Worm (Caenorhabditis elegans) whole organism, young adult: ENCODE results near the gene F17C11.6.
A peak's percentile ranks its signal among the peaks of the same experiment; 100 is the strongest.

Experiments used
- B0261.1 ChIP-seq: sonication (generic microtip); optimal IDR thresholded peaks from 2 replicates; lab custom pipeline; 2016; ENCODE audit warnings: mild to moderate bottlenecking, missing genetic modification characterization, moderate library complexity, missing compliant biosample characterization
- C06A6.2 ChIP-seq: fragments of 200-800 bp; sonication (Bioruptor generic); conservative IDR thresholded peaks from 2 replicates; pipeline ENCODE4 v1.3.6; 2022; ENCODE audit warnings: missing genetic modification characterization, missing compliant biosample characterization
- F37B4.10 ChIP-seq: fragments of 200-800 bp; sonication (Bioruptor generic); IDR thresholded peaks from 2 replicates; pipeline ENCODE4 v1.3.6; 2022; ENCODE audit warnings: missing genetic modification characterization, missing compliant biosample characterization
- F49E8.2 ChIP-seq: sonication (generic microtip); optimal IDR thresholded peaks from 3 replicates; lab custom pipeline; 2017; ENCODE audit warnings: missing genetic modification characterization, mild to moderate bottlenecking, missing compliant biosample characterization, antibody characterized with exemption, moderate library complexity; ENCODE audit not compliant: insufficient read depth
- F52B5.7 ChIP-seq: sonication (generic microtip); optimal IDR thresholded peaks from 2 replicates; lab custom pipeline; 2016; ENCODE audit warnings: mild to moderate bottlenecking, missing genetic modification characterization, missing compliant biosample characterization
- F57A8.1 ChIP-seq: fragments of 200-800 bp; sonication (Bioruptor generic); optimal IDR thresholded peaks from 2 replicates; lab custom pipeline; 2018; ENCODE audit warnings: mild to moderate bottlenecking, missing genetic modification characterization, moderate library complexity, missing compliant biosample characterization
- F57C9.4 ChIP-seq: sonication (generic microtip); optimal IDR thresholded peaks from 2 replicates; lab custom pipeline; 2017; ENCODE audit warnings: mild to moderate bottlenecking, missing genetic modification characterization, missing compliant biosample characterization
- K11D2.4 ChIP-seq: fragments of 200-800 bp; sonication (Bioruptor generic); IDR thresholded peaks from 2 replicates; pipeline ENCODE4 v1.3.6; 2022; ENCODE audit warnings: missing genetic modification reagents, missing genetic modification characterization, missing compliant biosample characterization
- Y53G8AR.9 ChIP-seq: fragments of 200-800 bp; sonication (Bioruptor generic); conservative IDR thresholded peaks from 2 replicates; pipeline ENCODE4 v1.3.6; 2022; ENCODE audit warnings: missing genetic modification reagents, missing genetic modification characterization, missing compliant biosample characterization
- Y67H2A.10 ChIP-seq: fragments of 200-800 bp; sonication (Bioruptor generic); conservative IDR thresholded peaks from 2 replicates; pipeline ENCODE4 v1.3.6; 2022; ENCODE audit warnings: missing genetic modification reagents, missing genetic modification characterization, missing compliant biosample characterization
- Y95B8A.8 ChIP-seq: fragments of 200-800 bp; sonication (Bioruptor generic); IDR thresholded peaks from 2 replicates; pipeline ENCODE4 v1.3.6; 2022; ENCODE audit warnings: missing genetic modification reagents, missing genetic modification characterization, missing compliant biosample characterization
- aptf-2 ChIP-seq: fragments of 200-800 bp; sonication (Bioruptor generic); conservative IDR thresholded peaks from 2 replicates; pipeline ENCODE4 v1.3.6; 2022; ENCODE audit warnings: missing genetic modification reagents, missing genetic modification characterization, missing compliant biosample characterization
- atf-7 ChIP-seq: sonication (generic microtip); optimal IDR thresholded peaks from 2 replicates; lab custom pipeline; 2017; ENCODE audit warnings: mild to moderate bottlenecking, missing genetic modification characterization, missing compliant biosample characterization
- athp-1 ChIP-seq: sonication (generic microtip); optimal IDR thresholded peaks from 2 replicates; lab custom pipeline; 2017; ENCODE audit warnings: mild to moderate bottlenecking, missing genetic modification characterization, missing compliant biosample characterization
- attf-3 ChIP-seq: fragments of 200-800 bp; sonication (Bioruptor generic); conservative IDR thresholded peaks from 2 replicates; pipeline ENCODE4 v1.3.6; 2022; ENCODE audit warnings: missing genetic modification reagents, missing genetic modification characterization, missing compliant biosample characterization
- attf-5 ChIP-seq: fragments of 200-800 bp; sonication (Bioruptor generic); optimal IDR thresholded peaks from 2 replicates; lab custom pipeline; 2018; ENCODE audit warnings: mild to moderate bottlenecking, missing genetic modification characterization, missing compliant biosample characterization
- cebp-1 ChIP-seq, 2 experiments: fragments of 200-800 bp in 1 of 2; sonication (Bioruptor generic) in 1 of 2; sonication (generic microtip) in 1 of 2; IDR thresholded peaks in 1 of 2; optimal IDR thresholded peaks in 1 of 2; 2 replicates each; pipeline versions ENCODE4 v1.3.6 to Lab custom; 2017 to 2022; ENCODE audit warnings: missing compliant biosample characterization in 2 of 2, missing genetic modification characterization in 2 of 2, mild to moderate bottlenecking in 1 of 2, missing genetic modification reagents in 1 of 2, moderate library complexity in 1 of 2
- ceh-27 ChIP-seq: fragments of 200-800 bp; sonication (Bioruptor generic); optimal IDR thresholded peaks from 2 replicates; lab custom pipeline; 2018; ENCODE audit warnings: mild to moderate bottlenecking, missing genetic modification characterization, moderate library complexity, missing compliant biosample characterization
- dox-1 ChIP-seq: fragments of 200-800 bp; sonication (Bioruptor generic); IDR thresholded peaks from 2 replicates; pipeline ENCODE4 v1.3.6; 2022; ENCODE audit warnings: missing genetic modification reagents, missing genetic modification characterization, missing compliant biosample characterization
- dpl-1 ChIP-seq: fragments of 150-350 bp; optimal IDR thresholded peaks from 2 replicates; lab custom pipeline; 2014; ENCODE audit warnings: missing biosample characterization, missing genetic modification reagents, missing genetic modification characterization
- egl-18 ChIP-seq: fragments of 200-800 bp; sonication (Bioruptor generic); IDR thresholded peaks from 2 replicates; pipeline ENCODE4 v1.3.6; 2022; ENCODE audit warnings: missing genetic modification reagents, missing genetic modification characterization, missing compliant biosample characterization
- ekl-4 ChIP-seq: fragments of 200-800 bp; sonication (Bioruptor generic); IDR thresholded peaks from 2 replicates; pipeline ENCODE4 v1.3.6; 2022; ENCODE audit warnings: missing genetic modification reagents, missing genetic modification characterization, missing compliant biosample characterization
- ets-4 ChIP-seq: fragments of 200-800 bp; sonication (Bioruptor generic); optimal IDR thresholded peaks from 2 replicates; lab custom pipeline; 2018; ENCODE audit warnings: mild to moderate bottlenecking, missing genetic modification characterization, missing compliant biosample characterization
- fkh-3 ChIP-seq: sonication (generic microtip); optimal IDR thresholded peaks from 2 replicates; lab custom pipeline; 2016; ENCODE audit warnings: mild to moderate bottlenecking, missing genetic modification characterization, missing compliant biosample characterization
- hlh-12 ChIP-seq: sonication (generic microtip); optimal IDR thresholded peaks from 2 replicates; lab custom pipeline; 2016; ENCODE audit warnings: missing genetic modification characterization, missing compliant biosample characterization
- hlh-26 ChIP-seq: fragments of 200-800 bp; sonication (Bioruptor generic); conservative IDR thresholded peaks from 2 replicates; pipeline ENCODE4 v1.3.6; 2022; ENCODE audit warnings: missing genetic modification reagents, missing genetic modification characterization, missing compliant biosample characterization
- hmg-1.2 ChIP-seq: fragments of 200-800 bp; sonication (Bioruptor generic); IDR thresholded peaks from 2 replicates; pipeline ENCODE4 v1.3.6; 2022; ENCODE audit warnings: missing genetic modification reagents, missing genetic modification characterization, missing compliant biosample characterization
- hrde-1 ChIP-seq: sonication (generic microtip); optimal IDR thresholded peaks from 2 replicates; lab custom pipeline; 2016; ENCODE audit warnings: missing genetic modification characterization, mild to moderate bottlenecking, missing compliant biosample characterization, moderate library complexity, missing genotype, missing genetic modification reagents, borderline replicate concordance
- hsf-1 ChIP-seq: fragments of 200-800 bp; sonication (Bioruptor generic); IDR thresholded peaks from 2 replicates; pipeline ENCODE4 v1.3.6; 2022; ENCODE audit warnings: missing genetic modification reagents, missing genetic modification characterization, missing compliant biosample characterization
- lag-1 ChIP-seq: fragments of 200-800 bp; sonication (Bioruptor generic); IDR thresholded peaks from 2 replicates; pipeline ENCODE4 v1.3.6; 2022; ENCODE audit warnings: missing genetic modification reagents, missing genetic modification characterization, missing compliant biosample characterization
- let-607 ChIP-seq, 2 experiments: fragments of 200-800 bp in 1 of 2; sonication (Bioruptor generic) in 1 of 2; sonication (generic microtip) in 1 of 2; optimal IDR thresholded peaks; 2 replicates each; lab custom pipeline; 2016 to 2018; ENCODE audit warnings: mild to moderate bottlenecking in 2 of 2, missing compliant biosample characterization in 2 of 2, missing genetic modification characterization in 2 of 2, moderate library complexity in 2 of 2, missing genotype in 1 of 2
- lsy-27 ChIP-seq: sonication (generic microtip); optimal IDR thresholded peaks from 2 replicates; lab custom pipeline; 2017; ENCODE audit warnings: missing genetic modification characterization, mild to moderate bottlenecking, missing compliant biosample characterization, antibody characterized with exemption, missing genotype, borderline replicate concordance; ENCODE audit not compliant: insufficient read depth
- madf-10 ChIP-seq: sonication (generic microtip); optimal IDR thresholded peaks from 2 replicates; lab custom pipeline; 2016; ENCODE audit warnings: mild to moderate bottlenecking, missing genetic modification characterization, missing compliant biosample characterization
- mes-4 ChIP-seq: sonication (generic microtip); optimal IDR thresholded peaks from 2 replicates; lab custom pipeline; 2016; ENCODE audit warnings: missing genotype, missing genetic modification characterization, missing compliant biosample characterization
- mxl-1 ChIP-seq: sonication (generic microtip); optimal IDR thresholded peaks from 2 replicates; lab custom pipeline; 2016; ENCODE audit warnings: missing genetic modification characterization, missing compliant biosample characterization
- nfya-1 ChIP-seq: sonication (generic microtip); optimal IDR thresholded peaks from 2 replicates; lab custom pipeline; 2017; ENCODE audit warnings: antibody characterized with exemption, missing compliant biosample characterization, missing genetic modification characterization, borderline replicate concordance; ENCODE audit not compliant: insufficient read depth
- nfya-2 ChIP-seq: fragments of 200-800 bp; sonication (Bioruptor generic); IDR thresholded peaks from 2 replicates; pipeline ENCODE4 v1.3.6; 2022; ENCODE audit warnings: missing genetic modification reagents, missing genetic modification characterization, missing compliant biosample characterization
- nfyb-1 ChIP-seq: fragments of 200-800 bp; sonication (Bioruptor generic); IDR thresholded peaks from 2 replicates; pipeline ENCODE4 v1.3.6; 2022; ENCODE audit warnings: missing genetic modification reagents, missing genetic modification characterization, missing compliant biosample characterization
- nhr-27 ChIP-seq: fragments of 200-800 bp; sonication (Bioruptor generic); optimal IDR thresholded peaks from 2 replicates; lab custom pipeline; 2018; ENCODE audit warnings: mild to moderate bottlenecking, missing genetic modification characterization, moderate library complexity, missing compliant biosample characterization
- nhr-80 ChIP-seq: sonication (generic microtip); optimal IDR thresholded peaks from 2 replicates; lab custom pipeline; 2016; ENCODE audit warnings: missing genetic modification characterization, missing compliant biosample characterization
- pbrm-1 ChIP-seq: fragments of 200-800 bp; sonication (Bioruptor generic); IDR thresholded peaks from 2 replicates; pipeline ENCODE4 v1.3.6; 2022; ENCODE audit warnings: missing genetic modification reagents, missing genetic modification characterization, missing compliant biosample characterization
- sptf-2 ChIP-seq: fragments of 200-800 bp; sonication (Bioruptor generic); optimal IDR thresholded peaks from 2 replicates; lab custom pipeline; 2018; ENCODE audit warnings: mild to moderate bottlenecking, missing genetic modification characterization, missing compliant biosample characterization
- tbp1 ChIP-seq: fragments of 200-800 bp; sonication (Bioruptor generic); optimal IDR thresholded peaks from 2 replicates; lab custom pipeline; 2018; ENCODE audit warnings: mild to moderate bottlenecking, missing genetic modification characterization, missing compliant biosample characterization
- tbx-9 ChIP-seq: sonication (generic microtip); optimal IDR thresholded peaks from 2 replicates; lab custom pipeline; 2016; ENCODE audit warnings: borderline replicate concordance, missing genetic modification characterization, inconsistent platforms, missing compliant biosample characterization
- zfh-2 ChIP-seq: fragments of 200-800 bp; sonication (Bioruptor generic); conservative IDR thresholded peaks from 2 replicates; pipeline ENCODE4 v1.3.6; 2022; ENCODE audit warnings: missing genetic modification reagents, missing genetic modification characterization, missing compliant biosample characterization

Gene F17C11.6

DNA sequence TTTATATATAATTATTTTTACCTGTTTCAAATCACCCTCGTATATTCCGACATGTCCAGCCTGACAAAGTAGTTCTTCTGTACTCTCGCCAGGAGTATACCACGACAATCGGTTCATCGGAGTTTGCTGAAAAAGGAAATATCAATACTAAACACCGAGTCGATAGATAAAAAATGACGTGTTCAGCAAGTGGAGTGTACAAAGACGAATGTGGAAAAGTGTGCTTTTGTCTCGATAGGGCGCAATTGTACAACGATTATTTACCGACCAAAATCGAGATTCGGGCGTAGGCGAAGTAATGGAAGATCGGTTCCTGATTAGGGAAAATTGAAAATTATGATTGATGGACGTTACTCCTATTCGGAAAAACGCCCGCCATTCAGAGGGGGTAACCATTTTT, 5.6 kb downstream of the F17C11.6 start, which contains the start of gene vps-36:
vps-36 (minus strand) TSS at position 126 of the 400 bp plus-strand sequence.
- peak; percentile 11 for TF ChIP-seq atf-7 (tag; lab: Kevin White, UChicago)
- TF ChIP-seq aptf-2 = no peak
- TF ChIP-seq mes-4 (tag; lab: Kevin White, UChicago) = no peak
- 0 out of 2 replicates have a peak, but pooled peaks have one; percentile 43 for TF ChIP-seq ekl-4 (GFP tag; lab: Robert Waterston, UW)
- TF ChIP-seq pbrm-1 = peak; percentile 57; the same call in 1 of the 2 replicates
- peak; percentile 48 for TF ChIP-seq dox-1
- TF ChIP-seq nhr-80 = peak; percentile 90
- TF ChIP-seq hlh-26 = no peak
- peak; percentile 37 to 77 for TF ChIP-seq let-607 (tag; optimal IDR thresholded peaks at IDR 0.05; lab: Kevin White, UChicago)
- TF ChIP-seq nhr-27 = no peak
- no peak for TF ChIP-seq Y95B8A.8 (GFP tag; lab: Robert Waterston, UW)
- TF ChIP-seq sptf-2 = no peak
- TF ChIP-seq Y53G8AR.9 (GFP tag; lab: Robert Waterston, UW) = 0 out of 2 replicates have a peak, but pooled peaks have one; percentile 10
- TF ChIP-seq, all 124 proteins: peak for 7

DNA sequence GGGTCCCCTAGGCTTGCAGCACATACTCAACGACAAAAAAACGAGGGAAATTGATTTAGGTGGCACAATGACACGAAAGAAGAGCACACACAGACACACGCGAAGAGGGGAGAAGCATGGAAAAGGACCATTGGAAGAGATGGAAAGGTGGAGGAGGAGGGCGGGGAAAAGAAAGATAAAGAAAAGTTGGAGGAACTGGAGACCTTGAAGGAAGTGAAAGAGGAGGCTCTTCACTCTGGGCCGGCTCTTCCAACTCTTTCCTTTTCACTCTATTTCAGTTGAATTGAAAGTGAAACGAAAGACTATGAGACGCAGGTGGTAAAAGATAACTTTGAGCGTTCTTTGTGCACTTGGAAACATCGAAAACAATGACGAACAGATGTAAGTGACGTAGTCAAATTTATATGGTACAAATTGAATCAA, 6.5 kb downstream of the F17C11.6 start:
- no peak for TF ChIP-seq hlh-12 (tag; lab: Kevin White, UChicago)
- no peak for TF ChIP-seq cebp-1 (GFP tag; IDR thresholded peaks at IDR 0.05; lab: Robert Waterston, UW)
- TF ChIP-seq cebp-1 (tag; optimal IDR thresholded peaks at IDR 0.05; lab: Kevin White, UChicago) = peak; percentile 66
- TF ChIP-seq egl-18 = no peak
- no peak for TF ChIP-seq tbx-9 (tag; lab: Kevin White, UChicago)
- peak; percentile 10 for TF ChIP-seq tbp1 (GFP tag; lab: Kevin White, UChicago)
- TF ChIP-seq attf-5 (GFP tag; lab: Kevin White, UChicago) = peak; percentile 38
- TF ChIP-seq pbrm-1 = peak; percentile 52; the same call in 1 of the 2 replicates
- TF ChIP-seq C06A6.2 (GFP tag; lab: Robert Waterston, UW) = no peak
- no peak for TF ChIP-seq F49E8.2 (tag; lab: Kevin White, UChicago)
- TF ChIP-seq mxl-1 (tag; lab: Kevin White, UChicago) = no peak
- TF ChIP-seq nfyb-1 (GFP tag; lab: Robert Waterston, UW) = peak; percentile 29; the same call in 1 of the 2 replicates
- TF ChIP-seq F57C9.4 (tag; lab: Kevin White, UChicago) = no peak
- TF ChIP-seq F37B4.10 (GFP tag; lab: Robert Waterston, UW) = no peak
- TF ChIP-seq K11D2.4 (GFP tag; lab: Robert Waterston, UW) = peak; percentile 52; the same call in 1 of the 2 replicates
- TF ChIP-seq ets-4 (GFP tag; lab: Kevin White, UChicago) = no peak
- 0 out of 2 replicates have a peak, but pooled peaks have one; percentile 39 for TF ChIP-seq ekl-4 (GFP tag; lab: Robert Waterston, UW)
- no peak for TF ChIP-seq hrde-1 (tag; lab: Kevin White, UChicago)
- TF ChIP-seq hsf-1 (GFP tag; lab: Robert Waterston, UW) = 0 out of 2 replicates have a peak, but pooled peaks have one; percentile 15
- no peak for TF ChIP-seq lsy-27
- TF ChIP-seq nfya-2 (GFP tag; lab: Robert Waterston, UW) = no peak
- TF ChIP-seq ceh-27 (GFP tag; lab: Kevin White, UChicago) = peak; percentile 67
- no peak for TF ChIP-seq mes-4 (tag; lab: Kevin White, UChicago)
- TF ChIP-seq nfya-1 (tag; lab: Kevin White, UChicago) = no peak
- TF ChIP-seq zfh-2 (GFP tag; lab: Robert Waterston, UW) = peak; percentile 86
- no peak for TF ChIP-seq fkh-3 (tag; lab: Kevin White, UChicago)
- no peak for TF ChIP-seq Y67H2A.10 (GFP tag; lab: Robert Waterston, UW)
- TF ChIP-seq hmg-1.2 (GFP tag; lab: Robert Waterston, UW) = peak; percentile 53; the same call in 1 of the 2 replicates
- no peak for TF ChIP-seq athp-1 (tag; lab: Kevin White, UChicago)
- no peak for TF ChIP-seq B0261.1 (tag; lab: Kevin White, UChicago)
- no peak for TF ChIP-seq F57A8.1 (GFP tag; lab: Kevin White, UChicago)
- TF ChIP-seq F52B5.7 (tag; lab: Kevin White, UChicago) = peak; percentile 28
- no peak for TF ChIP-seq attf-3 (GFP tag; lab: Robert Waterston, UW)
- TF ChIP-seq nhr-80 = peak; percentile 7
- no peak for TF ChIP-seq lag-1 (GFP tag; lab: Robert Waterston, UW)
- TF ChIP-seq madf-10 (tag; lab: Kevin White, UChicago) = peak; percentile 12
- TF ChIP-seq dpl-1 (GFP tag; lab: Kevin White, UChicago) = no peak
- peak; percentile 48 for TF ChIP-seq atf-7 (tag; lab: Kevin White, UChicago)
- peak; percentile 44; the same call in 1 of the 2 replicates for TF ChIP-seq dox-1
